Fruit fly (Drosophila melanogaster) whole organism, embryonic: ENCODE results near the gene Desat2.
A peak's percentile ranks its signal among the peaks of the same experiment; 100 is the strongest.

ENCODE experiments used
- ATbp ChIP-seq: fragments of 200-800 bp; sonication (Bioruptor generic); optimal IDR thresholded peaks from 2 replicates; lab custom pipeline; 2017; ENCODE audit warnings: missing biosample characterization, mild to moderate bottlenecking, missing genetic modification characterization, missing genetic modification reagents
- Bteb2 ChIP-seq: fragments of 200-800 bp; sonication (Bioruptor generic); optimal IDR thresholded peaks from 2 replicates; lab custom pipeline; 2016; ENCODE audit warnings: missing biosample characterization, missing genetic modification characterization
- CG10959 ChIP-seq: fragments of 200-800 bp; sonication (Bioruptor generic); IDR thresholded peaks from 2 replicates; pipeline ENCODE4 v1.3.6; 2022; ENCODE audit warnings: missing biosample characterization, missing genetic modification characterization
- CG11504 ChIP-seq: fragments of 200-800 bp; sonication (Bioruptor generic); optimal IDR thresholded peaks from 3 replicates; lab custom pipeline; 2019; ENCODE audit warnings: missing biosample characterization, mild to moderate bottlenecking, missing genetic modification characterization, moderate library complexity
- CG11560 ChIP-seq: fragments of 200-800 bp; sonication (Bioruptor generic); IDR thresholded peaks from 3 replicates; pipeline ENCODE4 v1.3.6; 2022; ENCODE audit warnings: missing biosample characterization, missing genetic modification characterization
- CG12769 ChIP-seq: fragments of 200-800 bp; sonication (Bioruptor generic); optimal IDR thresholded peaks from 2 replicates; lab custom pipeline; 2019; ENCODE audit warnings: missing biosample characterization, mild to moderate bottlenecking, missing genetic modification characterization, moderate library complexity
- CG13775 ChIP-seq: fragments of 200-800 bp; sonication (Bioruptor generic); optimal IDR thresholded peaks from 3 replicates; lab custom pipeline; 2017; ENCODE audit warnings: missing biosample characterization, mild to moderate bottlenecking, missing genetic modification characterization
- CG14710 ChIP-seq: fragments of 200-800 bp; sonication (Bioruptor generic); optimal IDR thresholded peaks from 3 replicates; lab custom pipeline; 2019; ENCODE audit warnings: missing biosample characterization, mild to moderate bottlenecking, missing genetic modification characterization, moderate library complexity
- CG15514 ChIP-seq: fragments of 200-800 bp; sonication (Bioruptor generic); optimal IDR thresholded peaks from 3 replicates; lab custom pipeline; 2017; ENCODE audit warnings: missing biosample characterization, missing genetic modification characterization, mild to moderate bottlenecking, moderate library complexity, missing genetic modification reagents
- CG16779 ChIP-seq: fragments of 200-800 bp; sonication (Bioruptor generic); IDR thresholded peaks from 2 replicates; pipeline ENCODE4 v1.3.6; 2022; ENCODE audit warnings: missing biosample characterization, missing genetic modification characterization
- CG18011 ChIP-seq: fragments of 200-800 bp; sonication (Bioruptor generic); optimal IDR thresholded peaks from 2 replicates; lab custom pipeline; 2017; ENCODE audit warnings: missing biosample characterization, missing genetic modification characterization, mild to moderate bottlenecking, moderate library complexity, missing genotype
- CG2116 ChIP-seq: fragments of 200-800 bp; sonication (Bioruptor generic); optimal IDR thresholded peaks from 3 replicates; lab custom pipeline; 2018; ENCODE audit warnings: missing biosample characterization, mild to moderate bottlenecking, missing genetic modification characterization
- CG2120 ChIP-seq: fragments of 200-800 bp; sonication (Bioruptor generic); optimal IDR thresholded peaks from 3 replicates; lab custom pipeline; 2016; ENCODE audit warnings: missing biosample characterization, missing genetic modification characterization
- CG4360 ChIP-seq: fragments of 200-800 bp; sonication (Bioruptor generic); IDR thresholded peaks from 2 replicates; pipeline ENCODE4 v1.3.6; 2022; ENCODE audit warnings: missing biosample characterization, missing genetic modification characterization
- CG5245 ChIP-seq: fragments of 200-800 bp; sonication (Bioruptor generic); optimal IDR thresholded peaks from 3 replicates; lab custom pipeline; 2016; ENCODE audit warnings: missing biosample characterization, missing genetic modification characterization
- CG8924 ChIP-seq: fragments of 200-800 bp; optimal IDR thresholded peaks from 3 replicates; lab custom pipeline; 2019; ENCODE audit warnings: missing biosample characterization, mild to moderate bottlenecking, missing genetic modification characterization, moderate library complexity
- CG9609 ChIP-seq: fragments of 200-800 bp; sonication (Bioruptor generic); optimal IDR thresholded peaks from 3 replicates; lab custom pipeline; 2016; ENCODE audit warnings: missing biosample characterization, missing genetic modification characterization
- CkIIα-i1 ChIP-seq: fragments of 200-800 bp; sonication (Bioruptor generic); IDR thresholded peaks from 2 replicates; pipeline ENCODE4 v1.3.6; 2022; ENCODE audit warnings: missing biosample characterization, missing genetic modification characterization
- Dp ChIP-seq: fragments of 200-800 bp; sonication (Bioruptor generic); optimal IDR thresholded peaks from 2 replicates; lab custom pipeline; 2018; ENCODE audit warnings: missing biosample characterization, mild to moderate bottlenecking, missing genetic modification characterization, moderate library complexity
- Dref ChIP-seq: fragments of 200-800 bp; sonication (Bioruptor generic); IDR thresholded peaks from 2 replicates; pipeline ENCODE4 v1.3.6; 2022; ENCODE audit warnings: missing biosample characterization, missing genetic modification characterization
- Fer1 ChIP-seq: fragments of 200-800 bp; sonication (Bioruptor generic); optimal IDR thresholded peaks from 2 replicates; lab custom pipeline; 2017; ENCODE audit warnings: missing biosample characterization, mild to moderate bottlenecking, missing genetic modification characterization
- Fer2 ChIP-seq: fragments of 200-800 bp; sonication (Bioruptor generic); optimal IDR thresholded peaks from 2 replicates; lab custom pipeline; 2018; ENCODE audit warnings: missing biosample characterization, mild to moderate bottlenecking, missing genetic modification characterization, moderate library complexity
- HHEX ChIP-seq: fragments of 200-800 bp; sonication (Bioruptor generic); optimal IDR thresholded peaks from 3 replicates; lab custom pipeline; 2017; ENCODE audit warnings: missing biosample characterization, mild to moderate bottlenecking, missing genetic modification characterization, missing genetic modification reagents
- HmgD ChIP-seq: fragments of 200-800 bp; sonication (Bioruptor generic); optimal IDR thresholded peaks from 3 replicates; lab custom pipeline; 2016; ENCODE audit warnings: missing biosample characterization, missing genetic modification characterization
- Lim3 ChIP-seq: fragments of 200-800 bp; sonication (Bioruptor generic); IDR thresholded peaks from 2 replicates; pipeline ENCODE4 v1.3.6; 2022; ENCODE audit warnings: missing biosample characterization, missing genetic modification characterization
- Poxn ChIP-seq: fragments of 200-800 bp; sonication (Bioruptor generic); IDR thresholded peaks from 2 replicates; pipeline ENCODE4 v1.3.6; 2022; ENCODE audit warnings: missing biosample characterization, missing genetic modification characterization
- Scr ChIP-seq: fragments of 200-800 bp; sonication (Bioruptor generic); IDR thresholded peaks from 2 replicates; pipeline ENCODE4 v1.3.6; 2022; ENCODE audit warnings: missing biosample characterization, missing genetic modification characterization; ENCODE audit not compliant: partially characterized antibody
- Stat92E ChIP-seq, 3 experiments: fragments of >200 bp in 2 of 3; fragments of 200-800 bp in 1 of 3; sonication (Bioruptor generic) in 1 of 3; optimal IDR thresholded peaks; 2 replicates each; lab custom pipeline; 2017 to 2019; ENCODE audit warnings: missing biosample characterization in 3 of 3, missing genetic modification characterization in 3 of 3, mild to moderate bottlenecking in 1 of 3, moderate library complexity in 1 of 3
- YL-1 ChIP-seq: fragments of 200-800 bp; sonication (Bioruptor generic); optimal IDR thresholded peaks from 3 replicates; lab custom pipeline; 2017; ENCODE audit warnings: missing biosample characterization, mild to moderate bottlenecking, missing genetic modification characterization
- bbx ChIP-seq: fragments of 200-800 bp; sonication (Bioruptor generic); IDR thresholded peaks from 2 replicates; pipeline ENCODE4 v1.3.6; 2022; ENCODE audit warnings: missing biosample characterization, missing genetic modification characterization; ENCODE audit not compliant: partially characterized antibody
- caup ChIP-seq: fragments of 200-800 bp; sonication (Bioruptor generic); optimal IDR thresholded peaks from 3 replicates; lab custom pipeline; 2017; ENCODE audit warnings: missing biosample characterization, mild to moderate bottlenecking, missing genetic modification characterization, moderate library complexity; ENCODE audit not compliant: severe bottlenecking
- cg ChIP-seq: fragments of 200-800 bp; sonication (Bioruptor generic); optimal IDR thresholded peaks from 3 replicates; lab custom pipeline; 2019; ENCODE audit warnings: missing biosample characterization, mild to moderate bottlenecking, missing genetic modification characterization, moderate library complexity
- chn ChIP-seq: fragments of 200-800 bp; sonication (Bioruptor generic); optimal IDR thresholded peaks from 2 replicates; lab custom pipeline; 2016; ENCODE audit warnings: missing biosample characterization, missing genetic modification characterization
- ems ChIP-seq: fragments of 200-800 bp; sonication (Bioruptor generic); optimal IDR thresholded peaks from 3 replicates; lab custom pipeline; 2016; ENCODE audit warnings: missing biosample characterization, missing genetic modification characterization
- esg ChIP-seq: fragments of 200-800 bp; sonication (Bioruptor generic); conservative IDR thresholded peaks from 2 replicates; pipeline ENCODE4 v1.3.6; 2022; ENCODE audit warnings: missing biosample characterization, missing genetic modification characterization
- grn ChIP-seq: fragments of 200-800 bp; sonication (Bioruptor generic); optimal IDR thresholded peaks from 3 replicates; lab custom pipeline; 2017; ENCODE audit warnings: missing biosample characterization, missing genetic modification characterization
- gt ChIP-seq: fragments of 200-800 bp; sonication (Bioruptor generic); IDR thresholded peaks from 2 replicates; pipeline ENCODE4 v1.3.6; 2022; ENCODE audit warnings: missing biosample characterization, missing genetic modification characterization
- hbn ChIP-seq: fragments of 200-800 bp; sonication (Bioruptor generic); IDR thresholded peaks from 2 replicates; pipeline ENCODE4 v1.3.6; 2022; ENCODE audit warnings: missing biosample characterization, missing genetic modification characterization; ENCODE audit not compliant: partially characterized antibody
- hth ChIP-seq: fragments of >200 bp; optimal IDR thresholded peaks from 2 replicates; lab custom pipeline; 2017; ENCODE audit warnings: inconsistent platforms
- insv ChIP-seq, 2 experiments: fragments of 200-800 bp; sonication (Bioruptor generic); optimal IDR thresholded peaks; 3 replicates each; lab custom pipeline; 2016 to 2018; ENCODE audit warnings: missing biosample characterization in 2 of 2, missing genetic modification characterization in 2 of 2
- knrl ChIP-seq: fragments of 200-800 bp; sonication (Bioruptor generic); IDR thresholded peaks from 3 replicates; pipeline ENCODE4 v1.3.6; 2022; ENCODE audit warnings: missing biosample characterization, missing genetic modification characterization; ENCODE audit not compliant: partially characterized antibody
- pzg ChIP-seq: fragments of 200-800 bp; sonication (Bioruptor generic); optimal IDR thresholded peaks from 3 replicates; lab custom pipeline; 2018; ENCODE audit warnings: missing biosample characterization, mild to moderate bottlenecking, missing genetic modification characterization, moderate library complexity
- row ChIP-seq: fragments of 200-800 bp; sonication (Bioruptor generic); IDR thresholded peaks from 3 replicates; pipeline ENCODE4 v1.3.6; 2022; ENCODE audit warnings: missing biosample characterization, missing genetic modification characterization
- so ChIP-seq: fragments of 200-800 bp; sonication (Bioruptor generic); IDR thresholded peaks from 3 replicates; pipeline ENCODE4 v1.3.6; 2022; ENCODE audit warnings: missing biosample characterization, missing genetic modification characterization
- sug ChIP-seq: fragments of 200-800 bp; optimal IDR thresholded peaks from 2 replicates; lab custom pipeline; 2019; ENCODE audit warnings: missing biosample characterization, mild to moderate bottlenecking, missing genetic modification characterization, moderate library complexity
- tio ChIP-seq: fragments of 200-800 bp; sonication (Bioruptor generic); optimal IDR thresholded peaks from 2 replicates; lab custom pipeline; 2017; ENCODE audit warnings: missing biosample characterization, missing genetic modification characterization, inconsistent platforms
- unc-4 ChIP-seq: fragments of 200-800 bp; sonication (Bioruptor generic); IDR thresholded peaks from 2 replicates; pipeline ENCODE4 v1.3.6; 2022; ENCODE audit warnings: missing biosample characterization, missing genetic modification characterization; ENCODE audit not compliant: partially characterized antibody
- wor ChIP-seq: fragments of 200-800 bp; sonication (Bioruptor generic); IDR thresholded peaks from 2 replicates; pipeline ENCODE4 v1.3.6; 2022; ENCODE audit warnings: missing biosample characterization, missing genetic modification characterization
- zen ChIP-seq: fragments of 200-800 bp; sonication (Bioruptor generic); optimal IDR thresholded peaks from 3 replicates; lab custom pipeline; 2018; ENCODE audit warnings: missing biosample characterization, mild to moderate bottlenecking, missing genetic modification characterization, moderate library complexity

The Desat2 gene

dm6 chr3R:12459879-12460522, 24.0 kb downstream of the Desat2 start, which contains the start of the genes CG5961 and Polr3C (continued):
- TF ChIP-seq CG5245 (GFP tag; lab: Kevin White, UChicago), result no peak
- TF ChIP-seq CG12769 (tag; lab: Kevin White, UChicago), result no peak
- TF ChIP-seq wor (GFP tag; lab: Robert Waterston, UW), result no peak
- no peak for TF ChIP-seq hth (lab: Kevin White, UChicago)
- TF ChIP-seq CG11560 (tag; lab: Robert Waterston, UW), result peak; percentile 95
- no peak for TF ChIP-seq CG4360 (GFP tag; lab: Robert Waterston, UW)
- peak; percentile 29 for TF ChIP-seq cg
- TF ChIP-seq gt (GFP tag; lab: Robert Waterston, UW), result no peak
- no peak for TF ChIP-seq Poxn
- peak in 1 of 3 experiments; percentile 20 for TF ChIP-seq Stat92E (GFP tag; optimal IDR thresholded peaks at IDR 0.05; lab: Kevin White, UChicago)
- peak; percentile 27 for TF ChIP-seq Fer1 (GFP tag; lab: Kevin White, UChicago)
- peak; percentile 56 for TF ChIP-seq CG14710 (tag; lab: Kevin White, UChicago)
- TF ChIP-seq CG15514 (GFP tag; lab: Kevin White, UChicago), result peak; percentile 70
- peak; percentile 6 for TF ChIP-seq sug (tag; lab: Kevin White, UChicago)
- no peak for TF ChIP-seq so (GFP tag; lab: Robert Waterston, UW)
- TF ChIP-seq esg, result no peak
- no peak for TF ChIP-seq CG9609
- no peak for TF ChIP-seq Bteb2
- no peak for TF ChIP-seq CG16779
- TF ChIP-seq grn, result peak; percentile 24
- TF ChIP-seq HmgD (GFP tag; lab: Kevin White, UChicago), result no peak
- TF ChIP-seq zen (tag; lab: Kevin White, UChicago), result peak; percentile 11
- no peak for TF ChIP-seq CG10959 (GFP tag; lab: Robert Waterston, UW)
- TF ChIP-seq Fer2, result no peak
- peak; percentile 43; the same call in 1 of the 2 replicates for TF ChIP-seq unc-4 (GFP tag; lab: Robert Waterston, UW)
- no peak for TF ChIP-seq ems (GFP tag; lab: Kevin White, UChicago)
- TF ChIP-seq hbn (GFP tag; lab: Robert Waterston, UW), result no peak
- TF ChIP-seq knrl (GFP tag; lab: Robert Waterston, UW), result no peak
- no peak for TF ChIP-seq row (GFP tag; lab: Robert Waterston, UW)
- TF ChIP-seq pzg (GFP tag; lab: Kevin White, UChicago), result peak; percentile 63
- TF ChIP-seq ATbp (GFP tag; lab: Kevin White, UChicago), result no peak
- TF ChIP-seq caup, result no peak
- TF ChIP-seq HHEX (GFP tag; lab: Kevin White, UChicago), result no peak
- TF ChIP-seq CG8924 (tag; lab: Kevin White, UChicago), result peak; percentile 15
- TF ChIP-seq CG18011 (GFP tag; lab: Kevin White, UChicago), result no peak
- no peak for TF ChIP-seq CkIIα-i1 (GFP tag; lab: Robert Waterston, UW)
- TF ChIP-seq tio (GFP tag; lab: Kevin White, UChicago), result no peak
- no peak for TF ChIP-seq chn (GFP tag; lab: Kevin White, UChicago)
- TF ChIP-seq insv (GFP tag; optimal IDR thresholded peaks at IDR 0.05; lab: Kevin White, UChicago), result peak in 1 of 2 experiments; percentile 38
- TF ChIP-seq CG11504 (tag; lab: Kevin White, UChicago), result no peak
- peak; percentile 56 for TF ChIP-seq Dref (GFP tag; lab: Robert Waterston, UW)
- peak; percentile 65 for TF ChIP-seq YL-1
- no peak for TF ChIP-seq Lim3 (GFP tag; lab: Robert Waterston, UW)
- TF ChIP-seq Dp, result peak; percentile 71
- 0 out of 2 replicates have a peak, but pooled peaks have one; percentile 31 for TF ChIP-seq bbx (GFP tag; lab: Robert Waterston, UW)
- no peak for TF ChIP-seq CG13775
- TF ChIP-seq CG2116 (GFP tag; lab: Kevin White, UChicago), result peak; percentile 71
- peak; percentile 17 for TF ChIP-seq Scr (GFP tag; lab: Robert Waterston, UW)
- TF ChIP-seq CG2120 (GFP tag; lab: Kevin White, UChicago), result peak; percentile 10
